Worm (Caenorhabditis elegans) whole organism, young adult: Measurements from ENCODE around the gene eat-3.
A peak's percentile ranks its signal among the peaks of the same experiment; 100 is the strongest.

Experiments
- B0019.2 ChIP-seq: fragments of 200-800 bp; sonication (Bioruptor generic); conservative IDR thresholded peaks from 2 replicates; pipeline ENCODE4 v1.3.6; 2022; ENCODE audit warnings: missing genetic modification reagents, missing genetic modification characterization, missing compliant biosample characterization
- B0261.1 ChIP-seq: sonication (generic microtip); optimal IDR thresholded peaks from 2 replicates; lab custom pipeline; 2016; ENCODE audit warnings: mild to moderate bottlenecking, missing genetic modification characterization, moderate library complexity, missing compliant biosample characterization
- C06A6.2 ChIP-seq: fragments of 200-800 bp; sonication (Bioruptor generic); conservative IDR thresholded peaks from 2 replicates; pipeline ENCODE4 v1.3.6; 2022; ENCODE audit warnings: missing genetic modification characterization, missing compliant biosample characterization
- C17E4.6 ChIP-seq: fragments of 200-800 bp; sonication (Bioruptor generic); IDR thresholded peaks from 2 replicates; pipeline ENCODE4 v1.3.6; 2022; ENCODE audit warnings: missing genetic modification reagents, missing genetic modification characterization, missing compliant biosample characterization
- F10E7.11 ChIP-seq: sonication (generic microtip); optimal IDR thresholded peaks from 2 replicates; lab custom pipeline; 2017; ENCODE audit warnings: mild to moderate bottlenecking, missing genetic modification characterization, moderate library complexity, missing compliant biosample characterization
- K12H6.12 ChIP-seq: fragments of 200-800 bp; sonication (Bioruptor generic); optimal IDR thresholded peaks from 2 replicates; lab custom pipeline; 2018; ENCODE audit warnings: mild to moderate bottlenecking, missing genetic modification characterization, missing compliant biosample characterization
- Y79H2A.3 ChIP-seq: fragments of 200-800 bp; sonication (Bioruptor generic); conservative IDR thresholded peaks from 2 replicates; pipeline ENCODE4 v1.3.6; 2022; ENCODE audit warnings: missing genetic modification reagents, missing genetic modification characterization, missing compliant biosample characterization
- akir-1 ChIP-seq: fragments of 200-800 bp; sonication (Bioruptor generic); optimal IDR thresholded peaks from 2 replicates; lab custom pipeline; 2018; ENCODE audit warnings: mild to moderate bottlenecking, missing genetic modification characterization, moderate library complexity, missing compliant biosample characterization
- atf-7 ChIP-seq: sonication (generic microtip); optimal IDR thresholded peaks from 2 replicates; lab custom pipeline; 2017; ENCODE audit warnings: mild to moderate bottlenecking, missing genetic modification characterization, missing compliant biosample characterization
- bed-2 ChIP-seq: fragments of 200-800 bp; sonication (Bioruptor generic); IDR thresholded peaks from 2 replicates; pipeline ENCODE4 v1.3.6; 2022; ENCODE audit warnings: missing genetic modification reagents, missing genetic modification characterization, missing compliant biosample characterization
- ccch-3 ChIP-seq: fragments of 200-800 bp; sonication (Bioruptor generic); optimal IDR thresholded peaks from 2 replicates; lab custom pipeline; 2018; ENCODE audit warnings: mild to moderate bottlenecking, missing genetic modification characterization, missing compliant biosample characterization
- cebp-1 ChIP-seq, 2 experiments: fragments of 200-800 bp in 1 of 2; sonication (Bioruptor generic) in 1 of 2; sonication (generic microtip) in 1 of 2; IDR thresholded peaks in 1 of 2; optimal IDR thresholded peaks in 1 of 2; 2 replicates each; pipeline versions ENCODE4 v1.3.6 to Lab custom; 2017 to 2022; ENCODE audit warnings: missing compliant biosample characterization in 2 of 2, missing genetic modification characterization in 2 of 2, mild to moderate bottlenecking in 1 of 2, missing genetic modification reagents in 1 of 2, moderate library complexity in 1 of 2
- cebp-2 ChIP-seq: fragments of 200-800 bp; sonication (Bioruptor generic); IDR thresholded peaks from 2 replicates; pipeline ENCODE4 v1.3.6; 2022; ENCODE audit warnings: missing genetic modification characterization, missing compliant biosample characterization
- ceh-27 ChIP-seq: fragments of 200-800 bp; sonication (Bioruptor generic); optimal IDR thresholded peaks from 2 replicates; lab custom pipeline; 2018; ENCODE audit warnings: mild to moderate bottlenecking, missing genetic modification characterization, moderate library complexity, missing compliant biosample characterization
- ceh-58 ChIP-seq: fragments of 200-800 bp; sonication (Bioruptor generic); IDR thresholded peaks from 2 replicates; pipeline ENCODE4 v1.3.6; 2022; ENCODE audit warnings: missing genetic modification characterization, missing compliant biosample characterization
- dox-1 ChIP-seq: fragments of 200-800 bp; sonication (Bioruptor generic); IDR thresholded peaks from 2 replicates; pipeline ENCODE4 v1.3.6; 2022; ENCODE audit warnings: missing genetic modification reagents, missing genetic modification characterization, missing compliant biosample characterization
- dpff-1 ChIP-seq: sonication (generic microtip); optimal IDR thresholded peaks from 2 replicates; lab custom pipeline; 2017; ENCODE audit warnings: mild to moderate bottlenecking, missing genetic modification characterization, missing compliant biosample characterization
- egl-44 ChIP-seq: fragments of 200-800 bp; sonication (Bioruptor generic); IDR thresholded peaks from 2 replicates; pipeline ENCODE4 v1.3.6; 2022; ENCODE audit warnings: missing genetic modification reagents, missing genetic modification characterization, missing compliant biosample characterization
- ets-4 ChIP-seq: fragments of 200-800 bp; sonication (Bioruptor generic); optimal IDR thresholded peaks from 2 replicates; lab custom pipeline; 2018; ENCODE audit warnings: mild to moderate bottlenecking, missing genetic modification characterization, missing compliant biosample characterization
- fkh-3 ChIP-seq: sonication (generic microtip); optimal IDR thresholded peaks from 2 replicates; lab custom pipeline; 2016; ENCODE audit warnings: mild to moderate bottlenecking, missing genetic modification characterization, missing compliant biosample characterization
- gei-17 ChIP-seq: fragments of 200-800 bp; sonication (Bioruptor generic); optimal IDR thresholded peaks from 2 replicates; lab custom pipeline; 2018; ENCODE audit warnings: mild to moderate bottlenecking, missing genetic modification characterization, missing compliant biosample characterization
- him-1 ChIP-seq: sonication (generic microtip); optimal IDR thresholded peaks from 2 replicates; lab custom pipeline; 2016; ENCODE audit warnings: missing genotype, missing genetic modification reagents, missing genetic modification characterization, missing compliant biosample characterization
- hlh-26 ChIP-seq: fragments of 200-800 bp; sonication (Bioruptor generic); conservative IDR thresholded peaks from 2 replicates; pipeline ENCODE4 v1.3.6; 2022; ENCODE audit warnings: missing genetic modification reagents, missing genetic modification characterization, missing compliant biosample characterization
- hmg-1.2 ChIP-seq: fragments of 200-800 bp; sonication (Bioruptor generic); IDR thresholded peaks from 2 replicates; pipeline ENCODE4 v1.3.6; 2022; ENCODE audit warnings: missing genetic modification reagents, missing genetic modification characterization, missing compliant biosample characterization
- hrde-1 ChIP-seq: sonication (generic microtip); optimal IDR thresholded peaks from 2 replicates; lab custom pipeline; 2016; ENCODE audit warnings: missing genetic modification characterization, mild to moderate bottlenecking, missing compliant biosample characterization, moderate library complexity, missing genotype, missing genetic modification reagents, borderline replicate concordance
- let-607 ChIP-seq, 2 experiments: fragments of 200-800 bp in 1 of 2; sonication (Bioruptor generic) in 1 of 2; sonication (generic microtip) in 1 of 2; optimal IDR thresholded peaks; 2 replicates each; lab custom pipeline; 2016 to 2018; ENCODE audit warnings: mild to moderate bottlenecking in 2 of 2, missing compliant biosample characterization in 2 of 2, missing genetic modification characterization in 2 of 2, moderate library complexity in 2 of 2, missing genotype in 1 of 2
- lin-40 ChIP-seq: sonication (generic microtip); optimal IDR thresholded peaks from 2 replicates; lab custom pipeline; 2016; ENCODE audit warnings: missing genetic modification characterization, mild to moderate bottlenecking, missing compliant biosample characterization, missing genotype, missing genetic modification reagents
- madf-10 ChIP-seq: sonication (generic microtip); optimal IDR thresholded peaks from 2 replicates; lab custom pipeline; 2016; ENCODE audit warnings: mild to moderate bottlenecking, missing genetic modification characterization, missing compliant biosample characterization
- madf-6 ChIP-seq: fragments of 200-800 bp; sonication (Bioruptor generic); IDR thresholded peaks from 2 replicates; pipeline ENCODE4 v1.3.6; 2022; ENCODE audit warnings: missing genetic modification reagents, missing genetic modification characterization, missing compliant biosample characterization
- mel-28 ChIP-seq: sonication (generic microtip); optimal IDR thresholded peaks from 2 replicates; lab custom pipeline; 2016; ENCODE audit warnings: borderline replicate concordance, mild to moderate bottlenecking, missing genetic modification characterization, missing compliant biosample characterization
- mes-4 ChIP-seq: sonication (generic microtip); optimal IDR thresholded peaks from 2 replicates; lab custom pipeline; 2016; ENCODE audit warnings: missing genotype, missing genetic modification characterization, missing compliant biosample characterization
- mxl-1 ChIP-seq: sonication (generic microtip); optimal IDR thresholded peaks from 2 replicates; lab custom pipeline; 2016; ENCODE audit warnings: missing genetic modification characterization, missing compliant biosample characterization
- nfya-2 ChIP-seq: fragments of 200-800 bp; sonication (Bioruptor generic); IDR thresholded peaks from 2 replicates; pipeline ENCODE4 v1.3.6; 2022; ENCODE audit warnings: missing genetic modification reagents, missing genetic modification characterization, missing compliant biosample characterization
- pbrm-1 ChIP-seq: fragments of 200-800 bp; sonication (Bioruptor generic); IDR thresholded peaks from 2 replicates; pipeline ENCODE4 v1.3.6; 2022; ENCODE audit warnings: missing genetic modification reagents, missing genetic modification characterization, missing compliant biosample characterization
- repo-1 ChIP-seq: sonication (generic microtip); optimal IDR thresholded peaks from 2 replicates; lab custom pipeline; 2017; ENCODE audit warnings: mild to moderate bottlenecking, missing genetic modification characterization, missing compliant biosample characterization
- sea-2 ChIP-seq: fragments of 200-800 bp; sonication (Bioruptor generic); IDR thresholded peaks from 2 replicates; pipeline ENCODE4 v1.3.6; 2022; ENCODE audit warnings: missing genetic modification characterization, missing compliant biosample characterization
- snpc-1.3 ChIP-seq: sonication (generic microtip); optimal IDR thresholded peaks from 2 replicates; lab custom pipeline; 2017; ENCODE audit warnings: missing genetic modification characterization, mild to moderate bottlenecking, missing compliant biosample characterization, antibody characterized with exemption, moderate library complexity, missing genotype, missing genetic modification reagents; ENCODE audit not compliant: insufficient read depth
- sptf-2 ChIP-seq: fragments of 200-800 bp; sonication (Bioruptor generic); optimal IDR thresholded peaks from 2 replicates; lab custom pipeline; 2018; ENCODE audit warnings: mild to moderate bottlenecking, missing genetic modification characterization, missing compliant biosample characterization
- tbp1 ChIP-seq: fragments of 200-800 bp; sonication (Bioruptor generic); optimal IDR thresholded peaks from 2 replicates; lab custom pipeline; 2018; ENCODE audit warnings: mild to moderate bottlenecking, missing genetic modification characterization, missing compliant biosample characterization
- tlf-1 ChIP-seq: fragments of 200-800 bp; sonication (Bioruptor generic); optimal IDR thresholded peaks from 2 replicates; lab custom pipeline; 2018; ENCODE audit warnings: mild to moderate bottlenecking, missing genetic modification characterization, missing compliant biosample characterization
- unc-130 ChIP-seq: sonication (generic microtip); optimal IDR thresholded peaks from 2 replicates; lab custom pipeline; 2016; ENCODE audit warnings: missing genetic modification reagents, missing genetic modification characterization, missing compliant biosample characterization
- zfh-2 ChIP-seq: fragments of 200-800 bp; sonication (Bioruptor generic); conservative IDR thresholded peaks from 2 replicates; pipeline ENCODE4 v1.3.6; 2022; ENCODE audit warnings: missing genetic modification reagents, missing genetic modification characterization, missing compliant biosample characterization
- zim-3 ChIP-seq: sonication (generic microtip); optimal IDR thresholded peaks from 2 replicates; lab custom pipeline; 2017; ENCODE audit warnings: mild to moderate bottlenecking, missing genetic modification characterization, moderate library complexity, missing compliant biosample characterization
- ztf-25 ChIP-seq: fragments of 200-800 bp; sonication (Bioruptor generic); IDR thresholded peaks from 2 replicates; pipeline ENCODE4 v1.3.6; 2022; ENCODE audit warnings: missing genetic modification reagents, missing genetic modification characterization, missing compliant biosample characterization
- ztf-3 ChIP-seq: fragments of 200-800 bp; sonication (Bioruptor generic); optimal IDR thresholded peaks from 2 replicates; lab custom pipeline; 2018; ENCODE audit warnings: mild to moderate bottlenecking, missing genetic modification characterization, missing compliant biosample characterization

The eat-3 gene

DNA sequence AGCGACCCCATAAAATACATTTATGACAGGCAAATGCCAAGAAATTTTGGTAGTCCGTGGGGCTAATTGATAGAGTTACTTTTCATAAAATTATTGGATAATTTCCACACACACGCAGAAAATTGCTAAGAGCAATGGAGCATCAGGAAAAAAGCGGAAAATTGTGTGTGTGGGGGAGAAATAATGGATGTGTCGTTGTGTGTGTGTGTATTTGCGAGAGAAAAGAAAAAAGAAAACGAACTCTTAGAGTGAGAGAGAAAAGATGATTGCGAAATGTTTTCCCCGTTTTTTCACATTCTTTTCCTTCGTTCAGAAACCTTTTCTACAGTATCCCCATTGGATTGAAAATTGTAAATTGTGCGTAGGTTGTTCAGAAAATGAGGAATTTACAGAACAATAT is 43.1 kb upstream of the eat-3 start:
- TF ChIP-seq sptf-2 (GFP tag; lab: Kevin White, UChicago) (no peak), ceh-27 (GFP tag; lab: Kevin White, UChicago) (no peak), dox-1 (GFP tag; lab: Robert Waterston, UW) (peak; percentile 26; the same call in 1 of the 2 replicates), dpff-1 (no peak), bed-2 (GFP tag; lab: Robert Waterston, UW) (no peak), B0019.2 (GFP tag; lab: Robert Waterston, UW) (no peak), K12H6.12 (tag; lab: Kevin White, UChicago) (peak; percentile 70), C17E4.6 (GFP tag; lab: Robert Waterston, UW) (no peak), C06A6.2 (no peak), ztf-25 (GFP tag; lab: Robert Waterston, UW) (no peak), lin-40 (peak; percentile 0), madf-10 (no peak), hrde-1 (no peak), akir-1 (GFP tag; lab: Kevin White, UChicago) (no peak), hmg-1.2 (GFP tag; lab: Robert Waterston, UW) (peak; percentile 21; the same call in 1 of the 2 replicates), cebp-1 (GFP tag; IDR thresholded peaks at IDR 0.05; lab: Robert Waterston, UW) (peak; percentile 86; the same call in 1 of the 2 replicates), cebp-1 (tag; optimal IDR thresholded peaks at IDR 0.05; lab: Kevin White, UChicago) (peak; percentile 96)

DNA sequence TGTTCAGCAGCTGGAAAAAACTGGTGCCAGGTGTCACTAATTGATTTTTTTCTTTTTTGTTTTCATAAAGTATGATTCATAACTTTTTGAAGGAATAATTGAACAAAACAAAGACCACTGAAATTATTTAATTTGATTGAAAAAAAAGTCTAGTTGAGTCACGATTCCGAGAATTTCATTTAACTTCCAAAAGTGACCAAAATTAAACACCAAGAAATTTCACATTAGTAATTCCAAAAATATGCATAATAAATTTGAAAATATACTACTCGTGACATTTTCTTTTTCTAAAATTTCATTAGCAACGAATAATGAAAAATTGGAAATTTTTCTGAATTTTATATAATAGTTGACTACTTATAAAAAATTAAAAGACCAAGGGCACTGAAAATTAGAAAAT is 42.6 kb upstream of the eat-3 start:
- TF ChIP-seq ztf-25 (GFP tag; lab: Robert Waterston, UW) (no peak), B0261.1 (no peak), egl-44 (no peak), him-1 (tag; lab: Kevin White, UChicago) (no peak), sea-2 (GFP tag; lab: Robert Waterston, UW) (no peak), repo-1 (tag; lab: Kevin White, UChicago) (no peak), B0019.2 (GFP tag; lab: Robert Waterston, UW) (no peak), mes-4 (tag; lab: Kevin White, UChicago) (no peak), let-607 (tag; optimal IDR thresholded peaks at IDR 0.05; lab: Kevin White, UChicago) (no peak), zim-3 (tag; lab: Kevin White, UChicago) (no peak), ets-4 (GFP tag; lab: Kevin White, UChicago) (no peak), tlf-1 (GFP tag; lab: Kevin White, UChicago) (no peak)

ce11 chrII:9282787-9283186 is 41.9 kb upstream of the eat-3 start:
- TF ChIP-seq unc-130 (GFP tag; lab: Kevin White, UChicago) (no peak), gei-17 (peak; percentile 42), sptf-2 (GFP tag; lab: Kevin White, UChicago) (peak; percentile 38), zfh-2 (peak; percentile 94), Y79H2A.3 (GFP tag; lab: Robert Waterston, UW) (no peak), mxl-1 (tag; lab: Kevin White, UChicago) (no peak), lin-40 (peak; percentile 87), tbp1 (GFP tag; lab: Kevin White, UChicago) (peak; percentile 63), K12H6.12 (tag; lab: Kevin White, UChicago) (peak; percentile 89), cebp-2 (GFP tag; lab: Robert Waterston, UW) (peak; percentile 78; the same call in 1 of the 2 replicates), ztf-3 (peak; percentile 28), nfya-2 (GFP tag; lab: Robert Waterston, UW) (no peak), ceh-58 (GFP tag; lab: Robert Waterston, UW) (no peak), mes-4 (tag; lab: Kevin White, UChicago) (no peak), pbrm-1 (GFP tag; lab: Robert Waterston, UW) (peak; percentile 70; the same call in 1 of the 2 replicates), zim-3 (tag; lab: Kevin White, UChicago) (no peak), snpc-1.3 (tag; lab: Kevin White, UChicago) (peak; percentile 12), F10E7.11 (no peak), tlf-1 (GFP tag; lab: Kevin White, UChicago) (peak; percentile 44), fkh-3 (tag; lab: Kevin White, UChicago) (no peak), ccch-3 (GFP tag; lab: Kevin White, UChicago) (no peak), hlh-26 (GFP tag; lab: Robert Waterston, UW) (no peak), madf-6 (peak; percentile 17; the same call in 1 of the 2 replicates), mel-28 (no peak), atf-7 (peak; percentile 85)
